Fruit fly (Drosophila melanogaster) whole organism, pupa: ENCODE data around the gene Vps13B.

ENCODE experiments used
- CG10348 ChIP-seq: fragments of 200-800 bp; sonication (Bioruptor generic); IDR thresholded peaks from 2 replicates; pipeline ENCODE4 v1.3.6; 2022; ENCODE audit warnings: missing biosample characterization, missing genetic modification characterization
- CG12605 ChIP-seq: fragments of 200-800 bp; sonication (Bioruptor generic); IDR thresholded peaks from 2 replicates; pipeline ENCODE4 v1.3.6; 2022; ENCODE audit warnings: missing biosample characterization, missing genetic modification characterization
- CG13204 ChIP-seq: fragments of 200-800 bp; sonication (Bioruptor generic); optimal IDR thresholded peaks from 2 replicates; lab custom pipeline; 2018; ENCODE audit warnings: missing biosample characterization, mild to moderate bottlenecking, missing genetic modification characterization, moderate library complexity
- CG14655 ChIP-seq: fragments of 200-800 bp; sonication (Bioruptor generic); optimal IDR thresholded peaks from 3 replicates; lab custom pipeline; 2017; ENCODE audit warnings: mild to moderate bottlenecking, missing biosample characterization, missing genetic modification reagents, missing genetic modification characterization
- CG15710 ChIP-seq: fragments of 200-800 bp; sonication (Bioruptor generic); optimal IDR thresholded peaks from 2 replicates; lab custom pipeline; 2018; ENCODE audit warnings: missing biosample characterization, mild to moderate bottlenecking, missing genetic modification characterization, moderate library complexity
- CG17806 ChIP-seq: fragments of 200-800 bp; sonication (Bioruptor generic); optimal IDR thresholded peaks from 2 replicates; lab custom pipeline; 2018; ENCODE audit warnings: missing biosample characterization, mild to moderate bottlenecking, missing genetic modification characterization, moderate library complexity
- CG32121 ChIP-seq: fragments of 200-800 bp; sonication (Bioruptor generic); IDR thresholded peaks from 2 replicates; pipeline ENCODE4 v1.3.6; 2022; ENCODE audit warnings: missing biosample characterization, missing genetic modification characterization
- CG34367 ChIP-seq: fragments of 200-800 bp; sonication (Bioruptor generic); optimal IDR thresholded peaks from 2 replicates; lab custom pipeline; 2018; ENCODE audit warnings: missing biosample characterization, mild to moderate bottlenecking, missing genetic modification characterization
- CG4496 ChIP-seq: fragments of 200-800 bp; sonication (Bioruptor generic); IDR thresholded peaks from 3 replicates; pipeline ENCODE4 v1.3.6; 2022; ENCODE audit warnings: missing biosample characterization, missing genetic modification characterization
- CG8159 ChIP-seq: fragments of 200-800 bp; sonication (Bioruptor generic); optimal IDR thresholded peaks from 3 replicates; lab custom pipeline; 2018; ENCODE audit warnings: missing biosample characterization, mild to moderate bottlenecking, missing genetic modification characterization, moderate library complexity
- CG8301 ChIP-seq: fragments of 200-800 bp; sonication (Bioruptor generic); optimal IDR thresholded peaks from 2 replicates; lab custom pipeline; 2018; ENCODE audit warnings: missing biosample characterization, mild to moderate bottlenecking, missing genetic modification characterization
- CG9948 ChIP-seq: fragments of 200-800 bp; sonication (Bioruptor generic); optimal IDR thresholded peaks from 2 replicates; lab custom pipeline; 2018; ENCODE audit warnings: missing biosample characterization, mild to moderate bottlenecking, missing genetic modification characterization, moderate library complexity
- D1 ChIP-seq: fragments of 200-800 bp; sonication (Bioruptor generic); optimal IDR thresholded peaks from 2 replicates; lab custom pipeline; 2018; ENCODE audit warnings: missing biosample characterization, mild to moderate bottlenecking, missing genetic modification characterization, moderate library complexity
- EcR ChIP-seq: fragments of 200-800 bp; sonication (Bioruptor generic); optimal IDR thresholded peaks from 3 replicates; lab custom pipeline; 2019; ENCODE audit warnings: missing biosample characterization, missing genetic modification characterization, mild to moderate bottlenecking, moderate library complexity, missing genetic modification reagents
- Ets98B ChIP-seq: fragments of 200-800 bp; sonication (Bioruptor generic); IDR thresholded peaks from 2 replicates; pipeline ENCODE4 v1.3.6; 2022; ENCODE audit warnings: missing biosample characterization, missing genetic modification characterization
- Pif1A ChIP-seq: fragments of 200-800 bp; sonication (Bioruptor generic); optimal IDR thresholded peaks from 3 replicates; lab custom pipeline; 2016; ENCODE audit warnings: missing biosample characterization, missing genetic modification characterization
- Pif1B ChIP-seq: fragments of 200-800 bp; sonication (Bioruptor generic); optimal IDR thresholded peaks from 3 replicates; lab custom pipeline; 2016; ENCODE audit warnings: missing biosample characterization, missing genetic modification characterization
- Snoo ChIP-seq: fragments of 200-800 bp; sonication (Bioruptor generic); optimal IDR thresholded peaks from 3 replicates; lab custom pipeline; 2017; ENCODE audit warnings: missing biosample characterization, mild to moderate bottlenecking, missing genetic modification characterization, inconsistent platforms
- fd96Ca ChIP-seq: fragments of 200-800 bp; sonication (Bioruptor generic); IDR thresholded peaks from 3 replicates; pipeline ENCODE4 v1.3.6; 2022; ENCODE audit warnings: missing biosample characterization, missing genetic modification characterization
- gl ChIP-seq: fragments of 200-800 bp; sonication (Bioruptor generic); optimal IDR thresholded peaks from 2 replicates; lab custom pipeline; 2018; ENCODE audit warnings: missing biosample characterization, mild to moderate bottlenecking, missing genetic modification characterization
- rn ChIP-seq: fragments of 200-800 bp; sonication (Bioruptor generic); IDR thresholded peaks from 2 replicates; pipeline ENCODE4 v1.3.6; 2022; ENCODE audit warnings: missing biosample characterization, missing genetic modification characterization

The Vps13B gene

DNA sequence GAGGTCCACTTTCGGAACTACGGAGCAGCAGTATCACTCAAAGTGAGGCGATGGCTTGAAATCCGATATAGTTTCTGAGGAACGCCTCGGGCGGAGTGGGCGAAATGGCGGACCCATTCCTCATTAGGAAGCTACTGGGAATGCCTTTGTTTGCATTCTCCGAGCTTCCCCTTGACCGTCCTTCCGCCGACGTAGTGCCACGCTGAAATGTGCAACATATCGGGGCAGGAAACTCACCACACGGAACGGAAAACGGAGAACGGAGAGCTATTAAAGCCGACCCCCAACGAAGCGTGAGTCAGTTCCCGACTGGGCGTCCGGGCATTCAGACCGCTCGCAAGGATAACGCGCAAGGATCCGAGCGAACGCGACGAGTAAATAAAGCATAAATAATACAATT, 8.8 kb upstream of the Vps13B start, which contains the start of gene CG15522:
TSS of gene CG15522 (plus strand) at position 301 of the 400 bp plus-strand sequence.
- TF ChIP-seq CG32121 (GFP tag; lab: Robert Waterston, UW) (no peak), CG8159 (no peak), CG8301 (tag; lab: Kevin White, UChicago) (no peak), D1 (no peak), Ets98B (GFP tag; lab: Robert Waterston, UW) (no peak), fd96Ca (GFP tag; lab: Robert Waterston, UW) (no peak), CG34367 (tag; lab: Kevin White, UChicago) (no peak), CG9948 (tag; lab: Kevin White, UChicago) (no peak), Pif1B (no peak)

DNA sequence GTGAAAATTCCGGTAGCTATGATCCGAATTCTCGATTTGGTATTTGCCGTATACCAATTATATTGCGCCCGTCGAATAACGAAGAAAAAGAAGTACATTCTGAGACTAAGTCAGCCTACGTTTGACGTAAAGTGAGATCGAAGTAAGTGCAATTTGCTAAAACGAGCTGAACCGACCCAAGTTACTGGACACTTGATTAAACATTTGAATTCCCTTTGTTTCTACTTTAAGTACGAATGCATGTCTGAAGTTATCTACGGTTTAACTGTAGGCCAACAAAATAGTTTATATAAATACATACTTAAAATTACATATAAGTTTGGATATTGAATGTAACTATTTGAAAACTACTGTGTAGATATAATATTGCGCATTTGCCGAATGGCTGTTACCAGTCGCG, 5.5 kb upstream of the Vps13B start, which contains the start of gene alpha-Man-Ic:
TSS of gene alpha-Man-Ic (minus strand) at position 101 of the 400 bp plus-strand sequence.
- TF ChIP-seq fd96Ca (GFP tag; lab: Robert Waterston, UW) (no peak), CG8159 (no peak)

DNA sequence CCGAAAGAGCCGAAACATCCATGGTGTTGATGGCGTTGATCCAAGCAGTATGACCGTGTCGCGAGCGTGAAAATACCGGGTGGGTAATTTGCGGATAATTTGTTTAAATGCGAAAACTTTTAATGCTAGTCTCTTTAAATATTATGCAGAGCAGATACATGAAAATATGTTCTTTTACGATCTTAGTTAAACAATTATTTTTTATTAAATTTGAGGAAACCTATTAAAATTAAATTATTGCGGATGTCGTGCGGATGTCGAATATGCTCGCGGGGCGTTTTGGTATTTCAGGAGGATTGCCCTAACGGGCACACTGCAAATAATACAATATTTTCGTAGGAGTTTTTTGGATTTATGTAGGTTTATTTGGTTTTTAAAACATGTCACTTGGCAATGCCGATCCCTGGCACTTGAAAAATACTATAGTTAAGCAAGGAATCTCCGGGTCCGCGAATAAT, 2.7 kb upstream of the Vps13B start, which contains the start of the genes Cog7, CG42557 and CG42558:
TSS of gene Cog7 (minus strand) at position 51 of the 458 bp plus-strand sequence.
TSS of gene CG42557 (plus strand) at position 281 of the 458 bp plus-strand sequence.
TSS of gene CG42558 (plus strand) at position 281 of the 458 bp plus-strand sequence.
- TF ChIP-seq gl (no peak), CG32121 (GFP tag; lab: Robert Waterston, UW) (no peak), fd96Ca (GFP tag; lab: Robert Waterston, UW) (no peak), CG34367 (tag; lab: Kevin White, UChicago) (no peak), CG13204 (GFP tag; lab: Kevin White, UChicago) (no peak), CG10348 (no peak), Pif1A (GFP tag; lab: Kevin White, UChicago) (no peak), CG17806 (no peak), CG4496 (no peak), D1 (no peak), Pif1B (no peak), CG8159 (no peak), CG14655 (GFP tag; lab: Kevin White, UChicago) (no peak)

DNA sequence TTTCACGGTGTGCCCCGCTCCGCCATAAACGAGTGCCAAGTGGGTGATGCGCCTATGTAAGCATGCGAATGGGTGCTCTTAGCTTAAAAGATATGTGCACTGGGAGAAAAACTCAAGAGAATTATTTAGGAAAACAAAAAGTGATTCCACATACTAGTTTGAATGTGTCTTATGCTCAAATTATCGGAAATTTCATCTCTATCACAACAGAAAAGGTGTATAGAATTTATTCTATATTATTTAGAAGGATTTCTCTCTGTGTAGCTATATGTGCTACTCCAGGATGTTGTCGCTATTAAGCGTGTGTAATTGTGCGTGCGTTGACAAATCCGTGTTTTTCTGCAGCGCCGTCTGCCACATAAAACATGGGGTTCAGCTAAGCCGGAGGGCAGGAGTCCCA, 23.6 kb downstream of the Vps13B start:
- TF ChIP-seq CG34367 (tag; lab: Kevin White, UChicago) = no peak
- TF ChIP-seq CG9948 (tag; lab: Kevin White, UChicago) = no peak
- peak; percentile 58; the same call in 2 of the 3 replicates for TF ChIP-seq CG4496
- TF ChIP-seq CG14655 (GFP tag; lab: Kevin White, UChicago) = peak; percentile 9
- TF ChIP-seq CG8159 = peak; percentile 34
- TF ChIP-seq, all 21 proteins: peak for 3

DNA sequence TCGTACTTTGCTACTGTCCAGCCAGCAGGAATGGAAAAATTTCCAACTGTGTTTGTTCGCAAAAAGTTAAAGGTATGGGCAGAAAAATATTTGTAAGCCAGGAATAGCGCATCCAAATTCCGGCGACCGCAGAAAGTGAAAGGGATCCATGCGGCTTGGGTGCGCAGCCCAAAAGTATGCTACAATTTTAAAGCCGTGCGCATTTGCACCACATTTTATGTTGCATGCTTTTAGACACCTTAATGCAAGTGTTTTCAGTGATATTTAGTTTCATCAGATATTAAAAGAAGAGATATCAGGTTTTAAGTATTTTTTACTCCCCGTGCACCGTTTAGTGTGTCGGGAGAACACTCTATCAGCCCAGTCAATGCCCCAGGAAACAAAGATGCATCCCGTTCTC, 27.3 kb downstream of the Vps13B start:
- TF ChIP-seq CG12605 (GFP tag; lab: Robert Waterston, UW) = no peak
- TF ChIP-seq Snoo (tag; lab: Kevin White, UChicago) = no peak
- TF ChIP-seq CG9948 (tag; lab: Kevin White, UChicago) = no peak
- no peak for TF ChIP-seq fd96Ca (GFP tag; lab: Robert Waterston, UW)

DNA sequence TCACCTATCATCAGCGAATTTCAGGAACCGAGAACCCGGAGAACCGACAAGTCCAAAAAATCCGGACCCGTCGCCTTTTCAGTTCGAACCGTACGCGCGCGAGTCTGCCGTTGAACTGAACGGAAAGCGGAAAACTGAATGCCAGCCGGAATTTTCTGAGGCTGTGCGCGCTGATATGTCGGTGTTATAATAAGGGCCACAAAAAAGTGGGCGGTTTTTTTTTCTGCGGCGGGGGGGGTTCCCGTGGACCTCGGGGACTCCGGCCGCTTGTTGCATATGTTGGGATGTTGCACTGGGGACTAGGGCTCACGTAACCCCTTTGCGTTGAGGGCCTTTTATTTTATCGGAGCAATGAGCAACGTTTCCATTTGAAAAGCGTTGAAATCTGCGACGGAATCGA, 33.6 kb downstream of the Vps13B start, which contains the start of gene TkR99D:
TSS of gene TkR99D (minus strand) at position 101 of the 400 bp plus-strand sequence.
- TF ChIP-seq Pif1A (GFP tag; lab: Kevin White, UChicago) = no peak
- TF ChIP-seq CG14655 (GFP tag; lab: Kevin White, UChicago) = no peak
- no peak for TF ChIP-seq rn (GFP tag; lab: Robert Waterston, UW)
- no peak for TF ChIP-seq gl
- no peak for TF ChIP-seq CG4496

DNA sequence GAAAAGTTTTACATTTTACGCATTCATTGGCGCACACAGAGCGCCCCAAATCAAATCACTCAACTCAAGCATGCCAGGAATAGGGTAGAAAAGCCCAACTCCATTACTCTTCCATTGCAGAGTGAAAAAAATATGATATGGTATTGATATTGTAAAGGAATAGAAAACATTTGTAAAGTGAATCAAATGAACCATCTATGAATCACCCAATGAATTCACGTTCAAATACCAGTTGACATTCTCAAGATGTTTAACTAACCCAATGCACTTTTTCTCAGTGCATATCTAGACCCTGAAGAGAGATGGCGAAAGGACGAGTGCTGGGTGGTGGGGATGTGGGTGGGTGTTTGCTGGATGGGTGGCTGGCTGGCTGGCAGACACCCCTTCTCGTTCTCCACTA, 42.8 kb downstream of the Vps13B start:
- TF ChIP-seq Snoo (tag; lab: Kevin White, UChicago) (no peak), CG14655 (GFP tag; lab: Kevin White, UChicago) (peak; percentile 14), CG12605 (GFP tag; lab: Robert Waterston, UW) (no peak), Pif1A (GFP tag; lab: Kevin White, UChicago) (peak; percentile 19), EcR (no peak), CG10348 (no peak), CG4496 (no peak), Pif1B (no peak), CG15710 (tag; lab: Kevin White, UChicago) (peak; percentile 33), Ets98B (GFP tag; lab: Robert Waterston, UW) (no peak), gl (no peak), CG17806 (no peak), CG8301 (tag; lab: Kevin White, UChicago) (no peak), rn (GFP tag; lab: Robert Waterston, UW) (no peak), CG32121 (GFP tag; lab: Robert Waterston, UW) (no peak), CG13204 (GFP tag; lab: Kevin White, UChicago) (no peak), fd96Ca (GFP tag; lab: Robert Waterston, UW) (no peak), D1 (no peak), CG34367 (tag; lab: Kevin White, UChicago) (peak; percentile 5), CG8159 (peak; percentile 41), CG9948 (tag; lab: Kevin White, UChicago) (no peak)
